Worm (Caenorhabditis elegans) whole organism, mixed stage, embryonic: ENCODE measurements around the gene Y39B6A.41.

ENCODE experiments used
- M03D4.4 ChIP-seq: sonication (generic microtip); optimal IDR thresholded peaks from 2 replicates; lab custom pipeline; 2017; ENCODE audit warnings: mild to moderate bottlenecking, missing genetic modification characterization, missing compliant biosample characterization
- bed-3 ChIP-seq: fragments of 200-800 bp; sonication (Bioruptor generic); optimal IDR thresholded peaks from 3 replicates; lab custom pipeline; 2018; ENCODE audit warnings: mild to moderate bottlenecking, missing genetic modification characterization, moderate library complexity, missing compliant biosample characterization
- blmp-1 ChIP-seq: fragments of 150-350 bp; optimal IDR thresholded peaks from 2 replicates; lab custom pipeline; 2014; ENCODE audit warnings: missing biosample characterization, missing genetic modification characterization
- ceh-39 ChIP-seq: fragments of 150-350 bp; optimal IDR thresholded peaks from 2 replicates; lab custom pipeline; 2014; ENCODE audit warnings: missing biosample characterization, missing genetic modification characterization
- ceh-43 ChIP-seq: fragments of 200-800 bp; sonication (Bioruptor generic); optimal IDR thresholded peaks from 2 replicates; lab custom pipeline; 2018; ENCODE audit warnings: mild to moderate bottlenecking, missing genetic modification characterization, moderate library complexity, missing compliant biosample characterization
- ceh-83 ChIP-seq: fragments of 200-800 bp; sonication (Bioruptor generic); optimal IDR thresholded peaks from 2 replicates; lab custom pipeline; 2018; ENCODE audit warnings: mild to moderate bottlenecking, missing genetic modification characterization, missing compliant biosample characterization
- ces-1 ChIP-seq: fragments of 150-350 bp; optimal IDR thresholded peaks from 2 replicates; lab custom pipeline; 2014; ENCODE audit warnings: missing biosample characterization, missing genetic modification reagents, missing genetic modification characterization
- cnd-1 ChIP-seq: fragments of 200-800 bp; sonication (Bioruptor generic); optimal IDR thresholded peaks from 2 replicates; lab custom pipeline; 2018; ENCODE audit warnings: mild to moderate bottlenecking, missing genetic modification characterization, missing compliant biosample characterization
- drap-1 ChIP-seq: fragments of 200-800 bp; sonication (Bioruptor generic); optimal IDR thresholded peaks from 3 replicates; lab custom pipeline; 2018; ENCODE audit warnings: mild to moderate bottlenecking, missing genetic modification characterization, missing compliant biosample characterization
- elt-1 ChIP-seq: sonication (generic microtip); optimal IDR thresholded peaks from 2 replicates; lab custom pipeline; 2017; ENCODE audit warnings: missing genetic modification characterization, mild to moderate bottlenecking, missing compliant biosample characterization, antibody characterized with exemption, moderate library complexity, borderline replicate concordance; ENCODE audit not compliant: insufficient read depth
- elt-3 ChIP-seq: fragments of 150-350 bp; optimal IDR thresholded peaks from 2 replicates; lab custom pipeline; 2014; ENCODE audit warnings: missing biosample characterization, missing genetic modification characterization
- flh-1 ChIP-seq: fragments of 200-800 bp; sonication (Bioruptor generic); optimal IDR thresholded peaks from 2 replicates; lab custom pipeline; 2018; ENCODE audit warnings: mild to moderate bottlenecking, missing genetic modification characterization, moderate library complexity, missing compliant biosample characterization
- ham-2 ChIP-seq: fragments of 200-800 bp; sonication (Bioruptor generic); optimal IDR thresholded peaks from 2 replicates; lab custom pipeline; 2018; ENCODE audit warnings: mild to moderate bottlenecking, missing genetic modification characterization, missing compliant biosample characterization
- hlh-1 ChIP-seq: fragments of 150-350 bp; optimal IDR thresholded peaks from 2 replicates; lab custom pipeline; 2014; ENCODE audit warnings: missing biosample characterization, missing genetic modification reagents, missing genetic modification characterization
- lin-13 ChIP-seq: fragments of 150-350 bp; optimal IDR thresholded peaks from 2 replicates; lab custom pipeline; 2014; ENCODE audit warnings: missing biosample characterization, missing genetic modification characterization
- lin-32 ChIP-seq: fragments of 200-800 bp; sonication (Bioruptor generic); optimal IDR thresholded peaks from 2 replicates; lab custom pipeline; 2018; ENCODE audit warnings: mild to moderate bottlenecking, missing genetic modification characterization, missing compliant biosample characterization
- lsy-2 ChIP-seq: fragments of 150-350 bp; optimal IDR thresholded peaks from 2 replicates; lab custom pipeline; 2014; ENCODE audit warnings: missing biosample characterization, missing genetic modification characterization
- mab-5 ChIP-seq: fragments of 150-350 bp; optimal IDR thresholded peaks from 2 replicates; lab custom pipeline; 2014; ENCODE audit warnings: missing biosample characterization, missing genetic modification characterization
- mep-1 ChIP-seq: fragments of 150-350 bp; optimal IDR thresholded peaks from 2 replicates; lab custom pipeline; 2017; ENCODE audit warnings: missing biosample characterization, missing genetic modification reagents, missing genetic modification characterization, inconsistent platforms
- mls-2 ChIP-seq: sonication (generic microtip); optimal IDR thresholded peaks from 2 replicates; lab custom pipeline; 2016; ENCODE audit warnings: mild to moderate bottlenecking, missing genetic modification characterization, moderate library complexity, missing compliant biosample characterization
- nhr-12 ChIP-seq: fragments of 150-350 bp; optimal IDR thresholded peaks from 2 replicates; lab custom pipeline; 2014; ENCODE audit warnings: missing biosample characterization, missing genetic modification characterization
- nhr-2 ChIP-seq: fragments of 150-350 bp; optimal IDR thresholded peaks from 2 replicates; lab custom pipeline; 2014; ENCODE audit warnings: missing biosample characterization, missing genetic modification characterization
- nhr-237 ChIP-seq: fragments of 150-350 bp; optimal IDR thresholded peaks from 2 replicates; lab custom pipeline; 2014; ENCODE audit warnings: missing biosample characterization, missing genetic modification characterization
- nhr-28 ChIP-seq: fragments of 150-350 bp; optimal IDR thresholded peaks from 2 replicates; lab custom pipeline; 2014; ENCODE audit warnings: missing biosample characterization, missing genetic modification characterization
- nhr-76 ChIP-seq: sonication (generic microtip); optimal IDR thresholded peaks from 2 replicates; lab custom pipeline; 2017; ENCODE audit warnings: missing biosample characterization, missing genetic modification characterization
- pha-4 ChIP-seq: fragments of 150-350 bp; optimal IDR thresholded peaks from 2 replicates; lab custom pipeline; 2018; ENCODE audit warnings: missing biosample characterization, missing genetic modification reagents, missing genetic modification characterization
- sem-2 ChIP-seq: fragments of 200-800 bp; sonication (Bioruptor generic); optimal IDR thresholded peaks from 2 replicates; lab custom pipeline; 2018; ENCODE audit warnings: mild to moderate bottlenecking, missing genetic modification characterization, missing compliant biosample characterization
- snpc-4 ChIP-seq: fragments of 150-350 bp; optimal IDR thresholded peaks from 2 replicates; lab custom pipeline; 2014; ENCODE audit warnings: missing biosample characterization, missing genetic modification characterization
- sptf-1 ChIP-seq: sonication (generic microtip); optimal IDR thresholded peaks from 2 replicates; lab custom pipeline; 2017; ENCODE audit warnings: mild to moderate bottlenecking, missing genetic modification characterization, moderate library complexity, missing compliant biosample characterization
- tbx-8 ChIP-seq: fragments of 200-800 bp; sonication (Bioruptor generic); optimal IDR thresholded peaks from 2 replicates; lab custom pipeline; 2018; ENCODE audit warnings: mild to moderate bottlenecking, missing genetic modification characterization, moderate library complexity, missing compliant biosample characterization
- unc-120 ChIP-seq: sonication (generic microtip); optimal IDR thresholded peaks from 2 replicates; lab custom pipeline; 2017; ENCODE audit warnings: missing genetic modification characterization, missing compliant biosample characterization; ENCODE audit not compliant: poor library complexity, severe bottlenecking
- unc-39 ChIP-seq: fragments of 150-350 bp; optimal IDR thresholded peaks from 2 replicates; lab custom pipeline; 2014; ENCODE audit warnings: missing biosample characterization, missing genetic modification characterization
- unc-62 ChIP-seq: fragments of 150-350 bp; optimal IDR thresholded peaks from 2 replicates; lab custom pipeline; 2014; ENCODE audit warnings: missing biosample characterization, missing genetic modification reagents, missing genetic modification characterization
- zip-8 ChIP-seq: fragments of 150-350 bp; optimal IDR thresholded peaks from 2 replicates; lab custom pipeline; 2014; ENCODE audit warnings: missing biosample characterization, missing genetic modification characterization
- ztf-11 ChIP-seq: fragments of 150-350 bp; optimal IDR thresholded peaks from 2 replicates; lab custom pipeline; 2014; ENCODE audit warnings: missing biosample characterization, missing genetic modification characterization

The Y39B6A.41 gene

DNA sequence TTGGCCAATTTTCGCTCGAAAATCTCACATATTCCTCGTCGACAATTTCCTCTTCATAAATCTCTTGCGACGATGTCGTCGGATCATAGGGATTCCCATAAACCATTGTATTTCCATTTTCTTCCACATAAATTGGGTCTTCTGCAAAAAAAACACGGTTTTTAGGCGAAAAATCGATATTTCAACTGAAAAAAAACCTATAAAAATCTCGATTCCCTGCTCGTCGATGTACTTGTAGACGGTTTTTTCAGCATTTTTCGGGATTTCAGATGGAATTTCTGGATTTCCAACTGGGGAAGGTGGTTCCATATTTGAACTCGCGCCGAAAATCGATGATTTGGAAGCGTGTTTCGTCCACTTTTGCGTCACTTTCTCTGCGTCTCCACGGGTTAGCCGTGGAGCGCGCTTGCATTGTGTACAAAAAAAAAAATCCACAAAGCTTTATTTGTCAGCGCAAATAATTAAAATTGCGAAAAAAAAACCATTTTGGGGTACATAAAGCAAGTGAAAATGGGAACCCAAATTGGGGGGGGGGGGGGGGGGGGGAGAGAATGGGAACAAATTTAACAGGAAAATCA, 10.2 kb downstream of the Y39B6A.41 start, which contains the start of gene Y39B6A.43:
Gene Y39B6A.43 (minus strand): TSS at position 351 of the 578 bp plus-strand sequence.
- TF ChIP-seq tbx-8 (GFP tag; lab: Kevin White, UChicago): peak; percentile 45
- TF ChIP-seq snpc-4 (tag; lab: Kevin White, UChicago): no peak
- peak; percentile 85 for TF ChIP-seq sptf-1 (tag; lab: Kevin White, UChicago)
- TF ChIP-seq M03D4.4 (tag; lab: Kevin White, UChicago): peak; percentile 53
- no peak for TF ChIP-seq blmp-1 (tag; lab: Kevin White, UChicago)
- TF ChIP-seq nhr-12: no peak
- peak; percentile 33 for TF ChIP-seq nhr-2
- TF ChIP-seq mab-5 (tag; lab: Kevin White, UChicago): no peak
- TF ChIP-seq flh-1 (GFP tag; lab: Kevin White, UChicago): no peak
- no peak for TF ChIP-seq hlh-1 (tag; lab: Kevin White, UChicago)
- no peak for TF ChIP-seq sem-2 (GFP tag; lab: Kevin White, UChicago)
- TF ChIP-seq lin-32 (GFP tag; lab: Kevin White, UChicago): no peak
- no peak for TF ChIP-seq ceh-83 (GFP tag; lab: Kevin White, UChicago)
- peak; percentile 57 for TF ChIP-seq unc-62
- peak; percentile 92 for TF ChIP-seq ceh-39 (tag; lab: Kevin White, UChicago)
- TF ChIP-seq ceh-43 (GFP tag; lab: Kevin White, UChicago): peak; percentile 48
- no peak for TF ChIP-seq bed-3 (GFP tag; lab: Kevin White, UChicago)
- peak; percentile 63 for TF ChIP-seq mls-2
- no peak for TF ChIP-seq zip-8
- TF ChIP-seq unc-39 (tag; lab: Kevin White, UChicago): peak; percentile 58
- TF ChIP-seq mep-1 (tag; lab: Kevin White, UChicago): peak; percentile 99
- peak; percentile 90 for TF ChIP-seq lsy-2 (tag; lab: Kevin White, UChicago)
- peak; percentile 92 for TF ChIP-seq drap-1
- peak; percentile 71 for TF ChIP-seq unc-120 (tag; lab: Kevin White, UChicago)
- TF ChIP-seq nhr-28 (tag; lab: Kevin White, UChicago): no peak
- peak; percentile 43 for TF ChIP-seq cnd-1 (tag; lab: Kevin White, UChicago)
- TF ChIP-seq ham-2 (GFP tag; lab: Kevin White, UChicago): no peak
- TF ChIP-seq nhr-76 (tag; lab: Kevin White, UChicago): no peak
- peak; percentile 99 for TF ChIP-seq pha-4 (tag; lab: Kevin White, UChicago)
- peak; percentile 66 for TF ChIP-seq ztf-11 (tag; lab: Kevin White, UChicago)
- TF ChIP-seq lin-13 (tag; lab: Kevin White, UChicago): peak; percentile 98
- TF ChIP-seq elt-1: no peak
- TF ChIP-seq elt-3 (tag; lab: Kevin White, UChicago): peak; percentile 42
- TF ChIP-seq nhr-237 (tag; lab: Kevin White, UChicago): peak; percentile 94
- peak; percentile 77 for TF ChIP-seq ces-1 (GFP tag; lab: Kevin White, UChicago)

DNA sequence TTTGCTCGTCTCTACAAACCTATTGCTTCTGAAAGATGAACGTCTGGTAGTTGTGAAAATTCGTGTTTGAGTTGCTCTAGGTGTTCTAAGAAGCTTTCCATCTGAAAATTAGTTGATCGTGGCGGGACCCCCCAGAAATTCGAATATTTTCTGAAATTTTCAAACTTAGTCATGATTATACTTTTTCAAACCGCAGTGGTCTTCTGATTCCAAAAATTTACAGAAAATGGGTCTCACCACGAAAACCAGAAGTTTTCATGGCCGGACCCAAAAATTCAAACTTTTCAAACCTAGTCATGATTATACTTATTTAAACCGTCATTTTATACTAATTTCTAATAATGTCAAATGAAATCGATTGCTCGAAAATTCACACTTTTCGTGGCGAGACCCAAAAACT, 17.7 kb downstream of the Y39B6A.41 start, which contains the start of gene ztf-20:
Gene ztf-20 (minus strand): TSS at position 101 of the 400 bp plus-strand sequence.
- no peak for TF ChIP-seq M03D4.4 (tag; lab: Kevin White, UChicago)
- TF ChIP-seq nhr-237 (tag; lab: Kevin White, UChicago): no peak
- TF ChIP-seq, all 35 proteins: peak for 0

DNA sequence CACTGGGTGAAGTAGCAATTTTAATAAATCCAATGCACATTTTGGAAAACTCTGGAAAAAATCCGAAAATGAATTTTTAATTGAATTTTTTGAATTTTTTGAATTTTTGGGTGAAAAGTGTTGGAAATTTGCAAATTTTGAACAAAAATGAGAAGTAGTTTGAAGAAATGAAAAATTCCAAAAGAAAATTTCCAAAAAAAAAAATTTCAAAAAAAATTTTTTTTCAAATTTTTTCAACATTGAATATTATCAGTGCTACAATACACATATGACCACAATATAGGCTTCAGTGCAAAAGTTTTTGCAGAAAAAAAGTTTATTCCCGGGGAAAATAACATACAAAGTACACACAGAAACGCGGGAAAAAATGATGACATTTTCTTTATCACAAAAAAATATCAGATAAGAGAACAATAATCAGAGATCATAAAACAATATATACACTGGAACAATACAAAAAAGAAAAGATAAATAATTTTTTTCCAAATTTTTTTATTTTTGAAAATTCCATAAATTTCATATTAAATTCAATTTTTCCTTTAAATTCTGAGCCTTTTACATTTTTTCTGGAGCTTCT, 20.4 kb downstream of the Y39B6A.41 start, which contains the start of gene hrg-10:
Gene hrg-10 (minus strand): TSS at position 51 of the 577 bp plus-strand sequence.
- TF ChIP-seq blmp-1 (tag; lab: Kevin White, UChicago) (no peak), M03D4.4 (tag; lab: Kevin White, UChicago) (no peak), mep-1 (tag; lab: Kevin White, UChicago) (no peak), elt-3 (tag; lab: Kevin White, UChicago) (no peak), drap-1 (no peak), lin-13 (tag; lab: Kevin White, UChicago) (no peak), ztf-11 (tag; lab: Kevin White, UChicago) (no peak), unc-62 (no peak), pha-4 (tag; lab: Kevin White, UChicago) (no peak), snpc-4 (tag; lab: Kevin White, UChicago) (no peak), lsy-2 (tag; lab: Kevin White, UChicago) (no peak), ceh-39 (tag; lab: Kevin White, UChicago) (no peak), ceh-83 (GFP tag; lab: Kevin White, UChicago) (no peak), bed-3 (GFP tag; lab: Kevin White, UChicago) (no peak), hlh-1 (tag; lab: Kevin White, UChicago) (no peak), mab-5 (tag; lab: Kevin White, UChicago) (no peak)
